Fruit fly (Drosophila melanogaster) whole organism, embryonic: ENCODE results near the gene Rbp1-like.

Source experiments
- Ada2b ChIP-seq: fragments of 200-800 bp; sonication (Bioruptor generic); IDR thresholded peaks from 2 replicates; pipeline ENCODE4 v1.3.6; 2022; ENCODE audit warnings: missing biosample characterization, missing genetic modification characterization
- Atf3 ChIP-seq: fragments of 200-800 bp; sonication (Bioruptor generic); optimal IDR thresholded peaks from 3 replicates; lab custom pipeline; 2016; ENCODE audit warnings: missing biosample characterization, missing genetic modification characterization
- Awh ChIP-seq: fragments of 200-800 bp; sonication (Bioruptor generic); IDR thresholded peaks from 2 replicates; pipeline ENCODE4, ENCODE4 v1.3.6; 2022; ENCODE audit warnings: missing biosample characterization, missing genetic modification characterization
- CG10321 ChIP-seq: fragments of 200-800 bp; sonication (Bioruptor generic); IDR thresholded peaks from 2 replicates; pipeline ENCODE4 v1.3.6; 2022; ENCODE audit warnings: missing biosample characterization, missing genetic modification characterization
- CG11093 ChIP-seq: fragments of 200-800 bp; sonication (Bioruptor generic); IDR thresholded peaks from 3 replicates; pipeline ENCODE4 v1.3.6; 2022; ENCODE audit warnings: missing biosample characterization, missing genetic modification characterization
- CG12236 ChIP-seq: fragments of 200-800 bp; sonication (Bioruptor generic); optimal IDR thresholded peaks from 2 replicates; lab custom pipeline; 2016; ENCODE audit warnings: missing biosample characterization, missing genetic modification characterization
- CG12744 ChIP-seq: fragments of 200-800 bp; sonication (Bioruptor generic); optimal IDR thresholded peaks from 2 replicates; lab custom pipeline; 2016; ENCODE audit warnings: missing biosample characterization, missing genetic modification characterization
- CG13624 ChIP-seq: fragments of 200-800 bp; sonication (Bioruptor generic); optimal IDR thresholded peaks from 2 replicates; lab custom pipeline; 2016; ENCODE audit warnings: missing biosample characterization, missing genetic modification characterization
- CG15011 ChIP-seq: fragments of 200-800 bp; sonication (Bioruptor generic); optimal IDR thresholded peaks from 3 replicates; lab custom pipeline; 2018; ENCODE audit warnings: missing biosample characterization, mild to moderate bottlenecking, missing genetic modification characterization
- CG17361 ChIP-seq: fragments of 200-800 bp; sonication (Bioruptor generic); IDR thresholded peaks from 3 replicates; pipeline ENCODE4 v1.3.6; 2022; ENCODE audit warnings: missing biosample characterization, missing genetic modification characterization
- CG17568 ChIP-seq: fragments of 200-800 bp; sonication (Bioruptor generic); optimal IDR thresholded peaks from 2 replicates; lab custom pipeline; 2018; ENCODE audit warnings: missing biosample characterization, mild to moderate bottlenecking, missing genetic modification characterization, moderate library complexity
- CG2120 ChIP-seq: fragments of 200-800 bp; sonication (Bioruptor generic); optimal IDR thresholded peaks from 3 replicates; lab custom pipeline; 2016; ENCODE audit warnings: missing biosample characterization, missing genetic modification characterization
- CG32767 ChIP-seq: fragments of 200-800 bp; sonication (Bioruptor generic); IDR thresholded peaks from 2 replicates; pipeline ENCODE4 v1.3.6; 2022; ENCODE audit warnings: missing biosample characterization, missing genetic modification characterization
- CG43689 ChIP-seq: fragments of 200-800 bp; sonication (Bioruptor generic); IDR thresholded peaks from 2 replicates; pipeline ENCODE4 v1.3.6; 2022; ENCODE audit warnings: missing biosample characterization, missing genetic modification characterization
- CG4820 ChIP-seq: fragments of 200-800 bp; sonication (Bioruptor generic); optimal IDR thresholded peaks from 3 replicates; lab custom pipeline; 2016; ENCODE audit warnings: missing biosample characterization, missing genetic modification characterization
- CG4854 ChIP-seq: fragments of 200-800 bp; sonication (Bioruptor generic); optimal IDR thresholded peaks from 2 replicates; lab custom pipeline; 2016; ENCODE audit warnings: missing biosample characterization, missing genetic modification characterization, inconsistent platforms
- CG5180 ChIP-seq: fragments of 200-800 bp; sonication (Bioruptor generic); optimal IDR thresholded peaks from 3 replicates; lab custom pipeline; 2017; ENCODE audit warnings: missing biosample characterization, missing genetic modification characterization, mild to moderate bottlenecking, moderate library complexity, missing genetic modification reagents
- CG6765 ChIP-seq: fragments of 200-800 bp; sonication (Bioruptor generic); optimal IDR thresholded peaks from 3 replicates; lab custom pipeline; 2017; ENCODE audit warnings: missing biosample characterization, mild to moderate bottlenecking, missing genetic modification characterization
- CG8765 ChIP-seq: fragments of 200-800 bp; sonication (Bioruptor generic); IDR thresholded peaks from 2 replicates; pipeline ENCODE4 v1.3.6; 2022; ENCODE audit warnings: missing biosample characterization, missing genetic modification characterization
- CrebB ChIP-seq: fragments of 200-800 bp; sonication (Bioruptor generic); optimal IDR thresholded peaks from 3 replicates; lab custom pipeline; 2018; ENCODE audit warnings: missing biosample characterization, mild to moderate bottlenecking, missing genetic modification characterization
- Dip2 ChIP-seq: fragments of 200-800 bp; sonication (Bioruptor generic); IDR thresholded peaks from 2 replicates; pipeline ENCODE4 v1.3.6; 2022; ENCODE audit warnings: missing biosample characterization, missing genetic modification characterization
- Fer3 ChIP-seq: fragments of 200-800 bp; sonication (Bioruptor generic); optimal IDR thresholded peaks from 2 replicates; lab custom pipeline; 2018; ENCODE audit warnings: missing biosample characterization, mild to moderate bottlenecking, missing genetic modification characterization, moderate library complexity
- Gug ChIP-seq: fragments of 200-800 bp; sonication (Bioruptor generic); IDR thresholded peaks from 4 replicates; pipeline ENCODE4 v1.3.6; 2022; ENCODE audit warnings: missing biosample characterization, missing genetic modification characterization
- Hey ChIP-seq: fragments of 200-800 bp; sonication (Bioruptor generic); optimal IDR thresholded peaks from 3 replicates; lab custom pipeline; 2018; ENCODE audit warnings: missing biosample characterization, mild to moderate bottlenecking, missing genetic modification characterization
- Kr ChIP-seq: fragments of 200-800 bp; sonication (Bioruptor generic); optimal IDR thresholded peaks from 2 replicates; lab custom pipeline; 2017; ENCODE audit warnings: missing biosample characterization, mild to moderate bottlenecking, missing genetic modification characterization
- NFAT ChIP-seq: fragments of 200-800 bp; sonication (Bioruptor generic); IDR thresholded peaks from 2 replicates; pipeline ENCODE4 v1.3.6; 2022; ENCODE audit warnings: missing biosample characterization, missing genetic modification characterization
- PHDP ChIP-seq: fragments of 200-800 bp; sonication (Bioruptor generic); optimal IDR thresholded peaks from 3 replicates; lab custom pipeline; 2018; ENCODE audit warnings: missing biosample characterization, mild to moderate bottlenecking, missing genetic modification characterization, moderate library complexity
- Six4 ChIP-seq: fragments of 200-800 bp; sonication (Bioruptor generic); optimal IDR thresholded peaks from 2 replicates; lab custom pipeline; 2016; ENCODE audit warnings: missing biosample characterization, missing genetic modification characterization
- Sry-β ChIP-seq: fragments of 200-800 bp; sonication (Bioruptor generic); optimal IDR thresholded peaks from 2 replicates; lab custom pipeline; 2018; ENCODE audit warnings: missing biosample characterization, mild to moderate bottlenecking, missing genetic modification characterization, moderate library complexity
- Ssrp ChIP-seq: fragments of 200-800 bp; sonication (Bioruptor generic); optimal IDR thresholded peaks from 2 replicates; lab custom pipeline; 2018; ENCODE audit warnings: missing biosample characterization, mild to moderate bottlenecking, missing genetic modification characterization, moderate library complexity
- Trl ChIP-seq, 3 experiments: fragments of >200 bp in 2 of 3; fragments of 200-800 bp in 1 of 3; sonication (Bioruptor generic) in 1 of 3; optimal IDR thresholded peaks; 2 replicates in 1 of 3; 3 replicates in 2 of 3; lab custom pipeline; 2016 to 2017; ENCODE audit warnings: missing biosample characterization in 1 of 3, missing genetic modification characterization in 1 of 3
- ac ChIP-seq: fragments of 200-800 bp; sonication (Bioruptor generic); optimal IDR thresholded peaks from 3 replicates; lab custom pipeline; 2017; ENCODE audit warnings: missing biosample characterization, mild to moderate bottlenecking, missing genetic modification characterization
- ato ChIP-seq: fragments of 200-800 bp; sonication (Bioruptor generic); IDR thresholded peaks from 2 replicates; pipeline ENCODE4 v1.3.6; 2022; ENCODE audit warnings: missing biosample characterization, missing genetic modification characterization; ENCODE audit not compliant: partially characterized antibody
- bab2 ChIP-seq: fragments of 200-800 bp; sonication (Bioruptor generic); optimal IDR thresholded peaks from 2 replicates; lab custom pipeline; 2016; ENCODE audit warnings: missing biosample characterization, missing genetic modification characterization
- bigmax ChIP-seq: fragments of 200-800 bp; sonication (Bioruptor generic); optimal IDR thresholded peaks from 2 replicates; lab custom pipeline; 2018; ENCODE audit warnings: missing biosample characterization, mild to moderate bottlenecking, missing genetic modification characterization
- cad ChIP-seq: fragments of >200 bp; optimal IDR thresholded peaks from 2 replicates; lab custom pipeline; 2017; ENCODE audit warnings: missing biosample characterization, missing genetic modification characterization
- cas ChIP-seq: fragments of 200-800 bp; sonication (Bioruptor generic); IDR thresholded peaks from 2 replicates; pipeline ENCODE4 v1.3.6; 2022; ENCODE audit warnings: missing biosample characterization, missing genetic modification characterization
- chif ChIP-seq, 2 experiments: fragments of 200-800 bp; sonication (Bioruptor generic); optimal IDR thresholded peaks; 3 replicates each; lab custom pipeline; 2016; ENCODE audit warnings: missing biosample characterization in 2 of 2, missing genetic modification characterization in 2 of 2
- chinmo ChIP-seq: fragments of 200-800 bp; sonication (Bioruptor generic); IDR thresholded peaks from 4 replicates; pipeline ENCODE4 v1.3.6; 2022; ENCODE audit warnings: missing biosample characterization, missing genetic modification characterization; ENCODE audit not compliant: partially characterized antibody
- exex ChIP-seq: fragments of 200-800 bp; sonication (Bioruptor generic); optimal IDR thresholded peaks from 4 replicates; lab custom pipeline; 2018; ENCODE audit warnings: missing biosample characterization, mild to moderate bottlenecking, missing genetic modification characterization, moderate library complexity
- ftz-f1 ChIP-seq: fragments of 200-800 bp; sonication (Bioruptor generic); optimal IDR thresholded peaks from 2 replicates; lab custom pipeline; 2016; ENCODE audit warnings: missing biosample characterization, missing genetic modification characterization
- gem ChIP-seq: fragments of 200-800 bp; sonication (Bioruptor generic); optimal IDR thresholded peaks from 2 replicates; lab custom pipeline; 2019; ENCODE audit warnings: missing biosample characterization, mild to moderate bottlenecking, missing genetic modification characterization, moderate library complexity
- h ChIP-seq: fragments of >200 bp; optimal IDR thresholded peaks from 2 replicates; lab custom pipeline; 2017
- her ChIP-seq: fragments of 200-800 bp; sonication (Bioruptor generic); optimal IDR thresholded peaks from 2 replicates; lab custom pipeline; 2016; ENCODE audit warnings: missing biosample characterization, missing genetic modification characterization
- insv ChIP-seq, 2 experiments: fragments of 200-800 bp; sonication (Bioruptor generic); optimal IDR thresholded peaks; 3 replicates each; lab custom pipeline; 2016 to 2018; ENCODE audit warnings: missing biosample characterization in 2 of 2, missing genetic modification characterization in 2 of 2
- rib ChIP-seq: fragments of 200-800 bp; sonication (Bioruptor generic); IDR thresholded peaks from 2 replicates; pipeline ENCODE4 v1.3.6; 2022; ENCODE audit warnings: missing biosample characterization, missing genetic modification characterization
- seq ChIP-seq: fragments of 200-800 bp; sonication (Bioruptor generic); IDR thresholded peaks from 2 replicates; pipeline ENCODE4 v1.3.6; 2022; ENCODE audit warnings: missing biosample characterization, missing genetic modification characterization
- slp2 ChIP-seq: fragments of 200-800 bp; sonication (Bioruptor generic); optimal IDR thresholded peaks from 2 replicates; lab custom pipeline; 2016; ENCODE audit warnings: missing biosample characterization, missing genetic modification characterization
- so ChIP-seq: fragments of 200-800 bp; sonication (Bioruptor generic); IDR thresholded peaks from 3 replicates; pipeline ENCODE4 v1.3.6; 2022; ENCODE audit warnings: missing biosample characterization, missing genetic modification characterization
- tin ChIP-seq: fragments of 200-800 bp; sonication (Bioruptor generic); optimal IDR thresholded peaks from 3 replicates; lab custom pipeline; 2016; ENCODE audit warnings: missing biosample characterization, missing genetic modification characterization
- tna ChIP-seq: fragments of 200-800 bp; sonication (Bioruptor generic); IDR thresholded peaks from 2 replicates; pipeline ENCODE4 v1.3.6; 2022; ENCODE audit warnings: missing biosample characterization, missing genetic modification characterization; ENCODE audit not compliant: partially characterized antibody
- trem ChIP-seq: fragments of 200-800 bp; optimal IDR thresholded peaks from 3 replicates; lab custom pipeline; 2019; ENCODE audit warnings: missing biosample characterization, mild to moderate bottlenecking, missing genetic modification characterization, moderate library complexity
- zfh1 ChIP-seq: fragments of 200-800 bp; sonication (Bioruptor generic); IDR thresholded peaks from 3 replicates; pipeline ENCODE4 v1.3.6; 2022; ENCODE audit warnings: missing biosample characterization, missing genetic modification characterization

Rbp1-like gene

DNA sequence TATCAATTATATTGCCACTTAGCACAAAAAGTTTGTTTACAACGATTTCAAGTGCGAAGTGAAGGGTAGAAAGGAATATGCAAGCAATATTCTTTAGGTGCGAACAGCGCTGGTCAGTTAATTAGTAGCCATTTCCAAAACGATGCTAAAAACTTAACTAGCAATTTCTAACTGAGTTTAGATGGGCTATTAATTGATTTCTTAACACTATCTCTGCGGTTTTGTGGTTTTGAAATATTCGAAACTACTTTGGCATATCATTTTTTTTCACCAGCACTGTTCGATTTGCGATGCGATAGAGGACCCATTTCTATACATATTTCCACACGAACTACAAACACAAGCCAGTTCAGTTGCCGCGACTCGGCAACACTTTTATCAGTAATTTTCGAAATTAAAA lies 8.2 kb downstream of the Rbp1-like start (continued):
- TF ChIP-seq her (GFP tag; lab: Kevin White, UChicago): no peak
- no peak for TF ChIP-seq NFAT (GFP tag; lab: Robert Waterston, UW)
- TF ChIP-seq CG2120 (GFP tag; lab: Kevin White, UChicago): peak; percentile 71
- no peak for TF ChIP-seq CG17568 (GFP tag; lab: Kevin White, UChicago)
- no peak for TF ChIP-seq CG5180 (GFP tag; lab: Kevin White, UChicago)
- TF ChIP-seq CG13624 (GFP tag; lab: Kevin White, UChicago): no peak
- TF ChIP-seq so (GFP tag; lab: Robert Waterston, UW): 0 out of 3 replicates have a peak, but pooled peaks have one; percentile 15
- TF ChIP-seq CG10321 (GFP tag; lab: Robert Waterston, UW): no peak
- TF ChIP-seq tin (GFP tag; lab: Kevin White, UChicago): no peak
- TF ChIP-seq insv (GFP tag; optimal IDR thresholded peaks at IDR 0.05; lab: Kevin White, UChicago): no peak
- no peak for TF ChIP-seq bigmax (GFP tag; lab: Kevin White, UChicago)
- TF ChIP-seq chif (GFP tag; optimal IDR thresholded peaks at IDR 0.05; lab: Kevin White, UChicago): no peak
- no peak for TF ChIP-seq CG4820 (GFP tag; lab: Kevin White, UChicago)
- peak; percentile 11 for TF ChIP-seq PHDP (tag; lab: Kevin White, UChicago)
- peak; percentile 69 for TF ChIP-seq exex (tag; lab: Kevin White, UChicago)
- TF ChIP-seq h (lab: Kevin White, UChicago): no peak
- TF ChIP-seq ftz-f1 (GFP tag; lab: Kevin White, UChicago): no peak
- TF ChIP-seq CG32767 (GFP tag; lab: Robert Waterston, UW): no peak
- TF ChIP-seq CG11093 (GFP tag; lab: Robert Waterston, UW): no peak
- TF ChIP-seq bab2: no peak
- no peak for TF ChIP-seq slp2 (GFP tag; lab: Kevin White, UChicago)
- TF ChIP-seq Ada2b (GFP tag; lab: Robert Waterston, UW): no peak
- TF ChIP-seq Ssrp (tag; lab: Kevin White, UChicago): no peak
- TF ChIP-seq chinmo (GFP tag; lab: Robert Waterston, UW): no peak
- TF ChIP-seq Atf3 (GFP tag; lab: Kevin White, UChicago): no peak
- no peak for TF ChIP-seq CG17361 (GFP tag; lab: Robert Waterston, UW)
- TF ChIP-seq cas (GFP tag; lab: Robert Waterston, UW): no peak
- TF ChIP-seq cad (GFP tag; lab: Kevin White, UChicago): no peak
- TF ChIP-seq gem (tag; lab: Kevin White, UChicago): peak; percentile 47
- TF ChIP-seq CG15011 (GFP tag; lab: Kevin White, UChicago): peak; percentile 6
- TF ChIP-seq seq (GFP tag; lab: Robert Waterston, UW): no peak
- no peak for TF ChIP-seq Kr (GFP tag; lab: Kevin White, UChicago)
- no peak for TF ChIP-seq Gug
- no peak for TF ChIP-seq Dip2 (GFP tag; lab: Robert Waterston, UW)
- no peak for TF ChIP-seq Six4 (GFP tag; lab: Kevin White, UChicago)
- no peak for TF ChIP-seq CG6765 (GFP tag; lab: Kevin White, UChicago)
- no peak for TF ChIP-seq ac (GFP tag; lab: Kevin White, UChicago)
- no peak for TF ChIP-seq CG12236 (GFP tag; lab: Kevin White, UChicago)
- no peak for TF ChIP-seq zfh1 (GFP tag; lab: Robert Waterston, UW)
- TF ChIP-seq CG12744: no peak
- no peak for TF ChIP-seq tna (GFP tag; lab: Robert Waterston, UW)
- no peak for TF ChIP-seq Fer3 (tag; lab: Kevin White, UChicago)
- TF ChIP-seq ato (GFP tag; lab: Robert Waterston, UW): no peak
- TF ChIP-seq Hey (tag; lab: Kevin White, UChicago): no peak
- TF ChIP-seq CG4854 (GFP tag; lab: Kevin White, UChicago): no peak
- TF ChIP-seq Sry-β (GFP tag; lab: Kevin White, UChicago): no peak
- TF ChIP-seq CG8765 (GFP tag; lab: Robert Waterston, UW): no peak
- no peak for TF ChIP-seq Awh (GFP tag; lab: Robert Waterston, UW)
- no peak for TF ChIP-seq rib (GFP tag; lab: Robert Waterston, UW)
- no peak for TF ChIP-seq Trl (optimal IDR thresholded peaks at IDR 0.05; lab: Kevin White, UChicago)
- peak; percentile 21 for TF ChIP-seq Trl (GFP tag; optimal IDR thresholded peaks at IDR 0.05; lab: Kevin White, UChicago)
- no peak for TF ChIP-seq CG43689 (GFP tag; lab: Robert Waterston, UW)
- TF ChIP-seq CrebB (tag; lab: Kevin White, UChicago): no peak
- no peak for TF ChIP-seq trem
